Worm (Caenorhabditis elegans) whole organism, dauer: ENCODE measurements around the gene math-33.

Source experiments
- unc-62 ChIP-seq: sonication (generic microtip); optimal IDR thresholded peaks from 2 replicates; lab custom pipeline; 2017; ENCODE audit warnings: missing biosample characterization, missing genetic modification reagents, missing genetic modification characterization

math-33 gene

DNA sequence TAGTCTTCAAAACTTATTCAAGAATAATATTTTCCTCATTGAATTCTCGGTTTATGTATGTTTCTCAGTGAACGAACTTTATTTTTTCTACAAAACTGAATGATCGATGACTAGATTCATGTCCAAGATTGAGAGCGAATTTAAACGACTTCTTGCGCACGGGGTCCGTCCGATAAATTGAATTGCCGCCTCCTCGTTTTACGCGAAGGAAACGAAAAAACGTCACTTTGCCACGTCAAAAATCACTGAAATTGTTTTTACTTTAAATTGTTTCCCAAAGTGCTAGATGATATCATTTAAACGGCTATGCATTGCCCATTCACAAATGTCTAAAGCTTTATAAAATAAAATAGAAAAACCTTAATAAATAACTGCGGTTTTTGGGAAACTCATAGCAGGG, 54.0 kb downstream of the math-33 start:
- no peak for TF ChIP-seq unc-62 (GFP tag; lab: Kevin White, UChicago)
